Fruit fly (Drosophila melanogaster) whole organism, embryonic: ENCODE results near the gene BtbVII.
A peak's percentile ranks its signal among the peaks of the same experiment; 100 is the strongest.

Experiments
- Blimp-1 ChIP-seq: fragments of 200-800 bp; sonication (Bioruptor generic); optimal IDR thresholded peaks from 3 replicates; lab custom pipeline; 2018; ENCODE audit warnings: missing biosample characterization, missing genetic modification characterization, mild to moderate bottlenecking, moderate library complexity, missing genetic modification reagents
- BtbVII ChIP-seq: fragments of 200-800 bp; sonication (Bioruptor generic); optimal IDR thresholded peaks from 3 replicates; lab custom pipeline; 2017; ENCODE audit warnings: missing biosample characterization, mild to moderate bottlenecking, missing genetic modification characterization
- CG10274 ChIP-seq: fragments of 200-800 bp; sonication (Bioruptor generic); optimal IDR thresholded peaks from 3 replicates; lab custom pipeline; 2017; ENCODE audit warnings: missing biosample characterization, mild to moderate bottlenecking, missing genetic modification characterization
- CG10565 ChIP-seq: fragments of 200-800 bp; sonication (Bioruptor generic); optimal IDR thresholded peaks from 3 replicates; lab custom pipeline; 2016; ENCODE audit warnings: missing biosample characterization, mild to moderate bottlenecking, missing genetic modification characterization
- CG11085 ChIP-seq: fragments of 200-800 bp; sonication (Bioruptor generic); IDR thresholded peaks from 2 replicates; pipeline ENCODE4 v1.3.6; 2022; ENCODE audit warnings: missing biosample characterization, missing genetic modification characterization
- CG11247 ChIP-seq: fragments of 200-800 bp; sonication (Bioruptor generic); IDR thresholded peaks from 2 replicates; pipeline ENCODE4 v1.3.6; 2022; ENCODE audit warnings: missing biosample characterization, missing genetic modification characterization
- CG11456 ChIP-seq: fragments of 200-800 bp; sonication (Bioruptor generic); IDR thresholded peaks from 3 replicates; pipeline ENCODE4 v1.3.6; 2022; ENCODE audit warnings: missing biosample characterization, missing genetic modification characterization
- CG12659 ChIP-seq: fragments of 200-800 bp; sonication (Bioruptor generic); optimal IDR thresholded peaks from 3 replicates; lab custom pipeline; 2017; ENCODE audit warnings: mild to moderate bottlenecking, missing biosample characterization, missing genetic modification reagents, missing genetic modification characterization
- CG14860 ChIP-seq: fragments of 200-800 bp; sonication (Bioruptor generic); IDR thresholded peaks from 3 replicates; pipeline ENCODE4 v1.3.6; 2022; ENCODE audit warnings: missing biosample characterization, missing genetic modification characterization; ENCODE audit not compliant: partially characterized antibody
- CG16813 ChIP-seq: fragments of 200-800 bp; sonication (Bioruptor generic); IDR thresholded peaks from 3 replicates; pipeline ENCODE4 v1.3.6; 2022; ENCODE audit warnings: missing biosample characterization, missing genetic modification characterization; ENCODE audit not compliant: partially characterized antibody
- CG17328 ChIP-seq: fragments of 200-800 bp; sonication (Bioruptor generic); IDR thresholded peaks from 2 replicates; pipeline ENCODE4 v1.3.6; 2022; ENCODE audit warnings: missing biosample characterization, missing genetic modification characterization
- CG17802 ChIP-seq: fragments of 200-800 bp; sonication (Bioruptor generic); optimal IDR thresholded peaks from 2 replicates; lab custom pipeline; 2018; ENCODE audit warnings: missing biosample characterization, mild to moderate bottlenecking, missing genetic modification characterization, moderate library complexity
- CG2120 ChIP-seq: fragments of 200-800 bp; sonication (Bioruptor generic); optimal IDR thresholded peaks from 3 replicates; lab custom pipeline; 2016; ENCODE audit warnings: missing biosample characterization, missing genetic modification characterization
- CG2202 ChIP-seq: fragments of 200-800 bp; sonication (Bioruptor generic); optimal IDR thresholded peaks from 2 replicates; lab custom pipeline; 2018; ENCODE audit warnings: missing biosample characterization, mild to moderate bottlenecking, missing genetic modification characterization
- CG2678 ChIP-seq: fragments of 200-800 bp; sonication (Bioruptor generic); optimal IDR thresholded peaks from 3 replicates; lab custom pipeline; 2019; ENCODE audit warnings: missing biosample characterization, mild to moderate bottlenecking, missing genetic modification characterization, moderate library complexity
- CG42726 ChIP-seq: fragments of 200-800 bp; sonication (Bioruptor generic); IDR thresholded peaks from 2 replicates; pipeline ENCODE4 v1.3.6; 2022; ENCODE audit warnings: missing biosample characterization, missing genetic modification characterization; ENCODE audit not compliant: partially characterized antibody
- CG4617 ChIP-seq: fragments of 200-800 bp; sonication (Bioruptor generic); optimal IDR thresholded peaks from 3 replicates; lab custom pipeline; 2016; ENCODE audit warnings: missing biosample characterization, missing genetic modification characterization, borderline replicate concordance
- CG4730 ChIP-seq: fragments of 200-800 bp; sonication (Bioruptor generic); IDR thresholded peaks from 2 replicates; pipeline ENCODE4 v1.3.6; 2022; ENCODE audit warnings: missing biosample characterization, missing genetic modification characterization
- CG5180 ChIP-seq: fragments of 200-800 bp; sonication (Bioruptor generic); optimal IDR thresholded peaks from 3 replicates; lab custom pipeline; 2017; ENCODE audit warnings: missing biosample characterization, missing genetic modification characterization, mild to moderate bottlenecking, moderate library complexity, missing genetic modification reagents
- CG6765 ChIP-seq: fragments of 200-800 bp; sonication (Bioruptor generic); optimal IDR thresholded peaks from 3 replicates; lab custom pipeline; 2017; ENCODE audit warnings: missing biosample characterization, mild to moderate bottlenecking, missing genetic modification characterization
- CG8765 ChIP-seq: fragments of 200-800 bp; sonication (Bioruptor generic); IDR thresholded peaks from 2 replicates; pipeline ENCODE4 v1.3.6; 2022; ENCODE audit warnings: missing biosample characterization, missing genetic modification characterization
- CG9797 ChIP-seq: fragments of 200-800 bp; sonication (Bioruptor generic); optimal IDR thresholded peaks from 3 replicates; lab custom pipeline; 2018; ENCODE audit warnings: missing biosample characterization, mild to moderate bottlenecking, missing genetic modification characterization
- CoRest ChIP-seq: fragments of 200-800 bp; sonication (Bioruptor generic); optimal IDR thresholded peaks from 3 replicates; lab custom pipeline; 2018; ENCODE audit warnings: missing biosample characterization, mild to moderate bottlenecking, missing genetic modification characterization, moderate library complexity
- Ets65A ChIP-seq: fragments of 200-800 bp; sonication (Bioruptor generic); peaks from one replicate; lab custom pipeline; 2016; ENCODE audit warnings: missing biosample characterization, missing genetic modification characterization
- Hand ChIP-seq: fragments of 200-800 bp; sonication (Bioruptor generic); optimal IDR thresholded peaks from 2 replicates; lab custom pipeline; 2017; ENCODE audit warnings: mild to moderate bottlenecking, missing biosample characterization, missing genetic modification reagents, missing genetic modification characterization
- Hr39 ChIP-seq: fragments of >200 bp; optimal IDR thresholded peaks from 2 replicates; lab custom pipeline; 2017
- Mes4 ChIP-seq: fragments of 200-800 bp; sonication (Bioruptor generic); optimal IDR thresholded peaks from 2 replicates; lab custom pipeline; 2016; ENCODE audit warnings: missing biosample characterization, missing genetic modification characterization
- NC2β ChIP-seq: fragments of 200-800 bp; sonication (Bioruptor generic); optimal IDR thresholded peaks from 2 replicates; lab custom pipeline; 2016; ENCODE audit warnings: missing biosample characterization, missing genetic modification characterization
- NK7.1 ChIP-seq: fragments of 200-800 bp; sonication (Bioruptor generic); optimal IDR thresholded peaks from 3 replicates; lab custom pipeline; 2016; ENCODE audit warnings: missing biosample characterization, missing genetic modification characterization
- Oaz ChIP-seq: fragments of 200-800 bp; sonication (Bioruptor generic); IDR thresholded peaks from 2 replicates; pipeline ENCODE4 v1.3.6; 2022; ENCODE audit warnings: missing biosample characterization, missing genetic modification characterization
- YL-1 ChIP-seq: fragments of 200-800 bp; sonication (Bioruptor generic); optimal IDR thresholded peaks from 3 replicates; lab custom pipeline; 2017; ENCODE audit warnings: missing biosample characterization, mild to moderate bottlenecking, missing genetic modification characterization
- ap ChIP-seq: fragments of 200-800 bp; sonication (Bioruptor generic); IDR thresholded peaks from 2 replicates; pipeline ENCODE4 v1.3.6; 2022; ENCODE audit warnings: missing biosample characterization, missing genetic modification characterization
- chinmo ChIP-seq: fragments of 200-800 bp; sonication (Bioruptor generic); IDR thresholded peaks from 4 replicates; pipeline ENCODE4 v1.3.6; 2022; ENCODE audit warnings: missing biosample characterization, missing genetic modification characterization; ENCODE audit not compliant: partially characterized antibody
- croc ChIP-seq: fragments of 200-800 bp; sonication (Bioruptor generic); conservative IDR thresholded peaks from 3 replicates; pipeline ENCODE4 v1.3.6; 2022; ENCODE audit warnings: missing biosample characterization, missing genetic modification characterization
- ewg ChIP-seq: fragments of 200-800 bp; sonication (Bioruptor generic); optimal IDR thresholded peaks from 3 replicates; lab custom pipeline; 2017; ENCODE audit warnings: mild to moderate bottlenecking, missing biosample characterization, missing genetic modification reagents, missing genetic modification characterization
- ftz-f1 ChIP-seq: fragments of 200-800 bp; sonication (Bioruptor generic); optimal IDR thresholded peaks from 2 replicates; lab custom pipeline; 2016; ENCODE audit warnings: missing biosample characterization, missing genetic modification characterization
- inv ChIP-seq: fragments of 200-800 bp; sonication (Bioruptor generic); IDR thresholded peaks from 2 replicates; pipeline ENCODE4 v1.3.6; 2022; ENCODE audit warnings: missing biosample characterization, missing genetic modification characterization; ENCODE audit not compliant: partially characterized antibody
- kah ChIP-seq: fragments of 200-800 bp; sonication (Bioruptor generic); optimal IDR thresholded peaks from 2 replicates; lab custom pipeline; 2018; ENCODE audit warnings: missing biosample characterization, mild to moderate bottlenecking, missing genetic modification characterization
- mam ChIP-seq: fragments of 200-800 bp; sonication (Bioruptor generic); optimal IDR thresholded peaks from 3 replicates; lab custom pipeline; 2016; ENCODE audit warnings: missing biosample characterization, missing genetic modification characterization
- pita ChIP-seq: fragments of 200-800 bp; sonication (Bioruptor generic); optimal IDR thresholded peaks from 2 replicates; lab custom pipeline; 2017; ENCODE audit warnings: missing biosample characterization, mild to moderate bottlenecking, missing genetic modification characterization
- repo ChIP-seq: fragments of 200-800 bp; sonication (Bioruptor generic); optimal IDR thresholded peaks from 2 replicates; lab custom pipeline; 2016; ENCODE audit warnings: missing biosample characterization, missing genetic modification characterization
- ro ChIP-seq: fragments of 200-800 bp; sonication (Bioruptor generic); IDR thresholded peaks from 2 replicates; pipeline ENCODE4 v1.3.6; 2022; ENCODE audit warnings: missing biosample characterization, missing genetic modification characterization
- so ChIP-seq: fragments of 200-800 bp; sonication (Bioruptor generic); IDR thresholded peaks from 3 replicates; pipeline ENCODE4 v1.3.6; 2022; ENCODE audit warnings: missing biosample characterization, missing genetic modification characterization
- sob ChIP-seq: fragments of 200-800 bp; sonication (Bioruptor generic); IDR thresholded peaks from 2 replicates; pipeline ENCODE4 v1.3.6; 2022; ENCODE audit warnings: missing biosample characterization, missing genetic modification characterization
- tin ChIP-seq: fragments of 200-800 bp; sonication (Bioruptor generic); optimal IDR thresholded peaks from 3 replicates; lab custom pipeline; 2016; ENCODE audit warnings: missing biosample characterization, missing genetic modification characterization
- twi ChIP-seq: fragments of 200-800 bp; optimal IDR thresholded peaks from 2 replicates; lab custom pipeline; 2019; ENCODE audit warnings: missing biosample characterization, mild to moderate bottlenecking, missing genetic modification characterization, moderate library complexity
- z ChIP-seq: fragments of 200-800 bp; sonication (Bioruptor generic); IDR thresholded peaks from 3 replicates; pipeline ENCODE4 v1.3.6; 2022; ENCODE audit warnings: missing biosample characterization, missing genetic modification characterization
- zen2 ChIP-seq: fragments of 200-800 bp; sonication (Bioruptor generic); IDR thresholded peaks from 3 replicates; pipeline ENCODE4 v1.3.6; 2022; ENCODE audit warnings: missing biosample characterization, missing genetic modification characterization; ENCODE audit not compliant: partially characterized antibody

Gene BtbVII

dm6 chr3L:3148125-3149059 is at the start of gene BtbVII, which contains the start of gene Usp5 (continued):
- TF ChIP-seq NC2β (GFP tag; lab: Kevin White, UChicago): peak; percentile 59
- 0 out of 2 replicates have a peak, but pooled peaks have one; percentile 54 for TF ChIP-seq CG8765 (GFP tag; lab: Robert Waterston, UW)
- TF ChIP-seq Blimp-1 (GFP tag; lab: Kevin White, UChicago): no peak
- TF ChIP-seq ewg (GFP tag; lab: Kevin White, UChicago): peak; percentile 46
- no peak for TF ChIP-seq ap (GFP tag; lab: Robert Waterston, UW)
- no peak for TF ChIP-seq pita (GFP tag; lab: Kevin White, UChicago)
- peak; percentile 81 for TF ChIP-seq CG9797 (GFP tag; lab: Kevin White, UChicago)
- TF ChIP-seq Oaz (GFP tag; lab: Robert Waterston, UW): 0 out of 2 replicates have a peak, but pooled peaks have one; percentile 25
- no peak for TF ChIP-seq kah (GFP tag; lab: Kevin White, UChicago)
- peak; percentile 49; the same call in 1 of the 2 replicates for TF ChIP-seq CG42726 (GFP tag; lab: Robert Waterston, UW)
- TF ChIP-seq CG16813 (GFP tag; lab: Robert Waterston, UW): peak; percentile 95
- TF ChIP-seq CG10274 (GFP tag; lab: Kevin White, UChicago): no peak
- no peak for TF ChIP-seq ro (GFP tag; lab: Robert Waterston, UW)
- peak; percentile 50 for TF ChIP-seq CG4617 (GFP tag; lab: Kevin White, UChicago)
- TF ChIP-seq CG17328 (GFP tag; lab: Robert Waterston, UW): peak; percentile 30; the same call in 1 of the 2 replicates
- peak; percentile 94 for TF ChIP-seq inv (GFP tag; lab: Robert Waterston, UW)
- peak; percentile 84 for TF ChIP-seq CG2120
- peak; percentile 13 for TF ChIP-seq BtbVII (GFP tag; lab: Kevin White, UChicago)
- no peak for TF ChIP-seq CG4730 (GFP tag; lab: Robert Waterston, UW)
- peak; percentile 24 for TF ChIP-seq CG5180 (GFP tag; lab: Kevin White, UChicago)
- TF ChIP-seq CG14860: peak; percentile 94
- TF ChIP-seq CG2678 (tag; lab: Kevin White, UChicago): peak; percentile 39
- TF ChIP-seq YL-1 (GFP tag; lab: Kevin White, UChicago): no peak
- no peak for TF ChIP-seq repo (GFP tag; lab: Kevin White, UChicago)
- peak; percentile 75 for TF ChIP-seq mam (GFP tag; lab: Kevin White, UChicago)
- no peak for TF ChIP-seq CG10565
- TF ChIP-seq NK7.1 (GFP tag; lab: Kevin White, UChicago): peak; percentile 32
- peak; percentile 99 for TF ChIP-seq chinmo
- peak; percentile 27 for TF ChIP-seq CG6765 (GFP tag; lab: Kevin White, UChicago)
- TF ChIP-seq z (GFP tag; lab: Robert Waterston, UW): no peak
- no peak for TF ChIP-seq CG2202 (tag; lab: Kevin White, UChicago)
- no peak for TF ChIP-seq Hr39 (lab: Kevin White, UChicago)
- peak; percentile 48; the same call in 1 of the 2 replicates for TF ChIP-seq CG11247 (GFP tag; lab: Robert Waterston, UW)
- peak; percentile 65 for TF ChIP-seq CG12659
- TF ChIP-seq tin (GFP tag; lab: Kevin White, UChicago): peak; percentile 63
- peak; percentile 18 for TF ChIP-seq twi (tag; lab: Kevin White, UChicago)
- peak; percentile 47 for TF ChIP-seq sob (GFP tag; lab: Robert Waterston, UW)
- TF ChIP-seq Ets65A: peak; percentile 91
- TF ChIP-seq ftz-f1 (GFP tag; lab: Kevin White, UChicago): peak; percentile 87
- TF ChIP-seq croc (GFP tag; lab: Robert Waterston, UW): 0 out of 3 replicates have a peak, but pooled peaks have one; percentile 39
- TF ChIP-seq zen2: peak; percentile 97
- 0 out of 3 replicates have a peak, but pooled peaks have one; percentile 7 for TF ChIP-seq so
- no peak for TF ChIP-seq CG17802 (tag; lab: Kevin White, UChicago)
- no peak for TF ChIP-seq CG11456 (GFP tag; lab: Robert Waterston, UW)
- no peak for TF ChIP-seq CG11085 (GFP tag; lab: Robert Waterston, UW)
- peak; percentile 49 for TF ChIP-seq CoRest (tag; lab: Kevin White, UChicago)
- peak; percentile 9 for TF ChIP-seq Mes4 (GFP tag; lab: Kevin White, UChicago)
- no peak for TF ChIP-seq Hand (GFP tag; lab: Kevin White, UChicago)
